Worm (Caenorhabditis elegans): ENCODE measurements around the gene F52E4.5.
A peak's percentile ranks its signal among the peaks of the same experiment; 100 is the strongest.

The F52E4.5 gene

DNA sequence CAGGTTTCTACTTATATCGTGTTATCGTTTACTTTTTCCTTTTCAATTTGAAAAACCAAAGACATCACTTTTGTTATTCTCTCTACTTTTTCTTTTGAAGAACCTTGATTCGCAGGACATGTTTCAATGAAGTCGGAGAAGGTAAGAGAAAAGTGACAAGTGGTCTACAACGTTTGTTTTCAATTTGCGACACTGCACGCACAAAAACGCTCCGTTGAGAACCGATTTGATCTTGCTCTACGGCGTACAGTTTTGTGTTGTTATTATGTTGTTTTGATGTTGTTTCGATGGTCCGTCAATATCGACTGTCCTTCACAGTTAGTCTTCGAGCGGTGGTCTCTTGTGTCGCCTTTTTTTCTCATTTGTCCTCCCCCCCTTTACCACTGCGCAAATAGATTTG, 2.3 kb upstream of the F52E4.5 start, which contains the start of gene pccb-1:
Gene pccb-1, plus strand, starts transcription at position 127 of the 400 bp plus-strand sequence.
- TF ChIP-seq dmd-4 (tag; optimal IDR thresholded peaks at IDR 0.05; ENCODE audit: borderline replicate concordance) = no peak

- no peak for TF ChIP-seq unc-55 (GFP tag; optimal IDR thresholded peaks at IDR 0.05)
- TF ChIP-seq K02D7.2 (tag; optimal IDR thresholded peaks at IDR 0.05) = no peak
- no peak for TF ChIP-seq hlh-30 (tag; optimal IDR thresholded peaks at IDR 0.05; ENCODE audit: insufficient read depth)
- no peak for TF ChIP-seq pax-1 (tag; optimal IDR thresholded peaks at IDR 0.05)
- no peak for TF ChIP-seq C38D4.7 (GFP tag; optimal IDR thresholded peaks at IDR 0.05)
- no peak for TF ChIP-seq dmd-4 (tag; optimal IDR thresholded peaks at IDR 0.05; ENCODE audit: borderline replicate concordance)
- TF ChIP-seq K09A11.1 (tag; optimal IDR thresholded peaks at IDR 0.05; ENCODE audit: insufficient read depth) = no peak
- no peak for TF ChIP-seq ama-1 (optimal IDR thresholded peaks at IDR 0.05)
- TF ChIP-seq elt-4 (tag; optimal IDR thresholded peaks at IDR 0.05) = no peak
These were observed 502 bp upstream of the F52E4.5 start for ce11 chrX:3087647-3088046.

- TF ChIP-seq eyg-1 (tag; optimal IDR thresholded peaks at IDR 0.05) (no peak), nfya-1 (tag; optimal IDR thresholded peaks at IDR 0.05) (no peak), pros-1 (tag; optimal IDR thresholded peaks at IDR 0.05) (no peak), C38D4.7 (GFP tag; optimal IDR thresholded peaks at IDR 0.05) (no peak), hlh-8 (tag; optimal IDR thresholded peaks at IDR 0.05) (no peak), che-1 (tag; optimal IDR thresholded peaks at IDR 0.05) (no peak), K09A11.1 (tag; optimal IDR thresholded peaks at IDR 0.05; ENCODE audit: insufficient read depth) (no peak), unc-86 (tag; optimal IDR thresholded peaks at IDR 0.05) (no peak), ahr-1 (tag; optimal IDR thresholded peaks at IDR 0.05) (no peak), T23F11.4 (GFP tag; optimal IDR thresholded peaks at IDR 0.05) (no peak), ceh-19 (GFP tag; optimal IDR thresholded peaks at IDR 0.05) (no peak), ceh-24 (tag; optimal IDR thresholded peaks at IDR 0.05) (no peak), unc-42 (tag; optimal IDR thresholded peaks at IDR 0.05) (no peak), dmd-4 (tag; optimal IDR thresholded peaks at IDR 0.05; ENCODE audit: borderline replicate concordance) (no peak), pqm-1 (tag; optimal IDR thresholded peaks at IDR 0.05) (no peak)
These were observed 6.3 kb downstream of the F52E4.5 start, which contains the start of gene twk-16 for ce11 chrX:3080825-3081224. twk-16 (plus strand) TSS chrX:3081125.

ce11 chrX:3070322-3070721, 16.8 kb downstream of the F52E4.5 start, which contains the start of gene ceh-31:
ceh-31 (minus strand) TSS chrX:3070422.
- TF ChIP-seq ceh-31 (tag; optimal IDR thresholded peaks at IDR 0.05) (no peak), ref-2 (tag; optimal IDR thresholded peaks at IDR 0.05) (peak; percentile 36)

- TF ChIP-seq elt-4 (tag; optimal IDR thresholded peaks at IDR 0.05) = no peak
- TF ChIP-seq ceh-48 (tag; optimal IDR thresholded peaks at IDR 0.05) = no peak
- no peak for TF ChIP-seq fkh-6 (tag; optimal IDR thresholded peaks at IDR 0.05)
- TF ChIP-seq rnt-1 (tag; optimal IDR thresholded peaks at IDR 0.05) = no peak
These were observed 20.1 kb downstream of the F52E4.5 start for ce11 chrX:3067052-3067451.

DNA sequence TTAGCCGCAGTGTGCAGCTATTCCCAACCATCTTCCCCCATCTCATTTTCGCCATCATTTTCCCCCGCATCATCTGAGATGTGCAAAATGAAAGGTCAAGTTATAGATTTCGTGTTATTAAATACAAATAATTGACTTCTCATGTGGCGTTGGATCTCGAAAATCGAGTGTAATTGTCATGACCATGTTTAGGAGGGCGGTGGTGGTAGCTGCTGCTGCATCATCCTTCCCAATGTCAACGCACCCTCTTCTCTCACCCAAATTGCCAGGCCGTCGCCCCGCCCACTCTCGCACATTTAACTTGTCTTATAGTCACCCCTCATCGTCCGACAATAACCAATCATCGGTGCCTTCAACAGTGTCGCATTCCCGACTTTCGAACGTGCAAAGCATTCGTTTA, 23.9 kb downstream of the F52E4.5 start, which contains the start of gene ceh-30:
Gene ceh-30, plus strand, starts transcription at position 301 of the 400 bp plus-strand sequence.
- TF ChIP-seq ceh-48 (tag; optimal IDR thresholded peaks at IDR 0.05) = no peak
- TF ChIP-seq lim-6 (tag; optimal IDR thresholded peaks at IDR 0.05) = no peak
- TF ChIP-seq ceh-19 (GFP tag; optimal IDR thresholded peaks at IDR 0.05) = no peak
- no peak for TF ChIP-seq syd-9 (tag; optimal IDR thresholded peaks at IDR 0.05)
- no peak for TF ChIP-seq ceh-24 (tag; optimal IDR thresholded peaks at IDR 0.05)
- no peak for TF ChIP-seq nhr-11 (tag; optimal IDR thresholded peaks at IDR 0.05)
- TF ChIP-seq lin-11 (tag; optimal IDR thresholded peaks at IDR 0.05) = no peak
- no peak for TF ChIP-seq pax-1 (tag; optimal IDR thresholded peaks at IDR 0.05)
- no peak for TF ChIP-seq unc-86 (tag; optimal IDR thresholded peaks at IDR 0.05)
- no peak for TF ChIP-seq C38D4.7 (GFP tag; optimal IDR thresholded peaks at IDR 0.05)
- TF ChIP-seq unc-55 (GFP tag; optimal IDR thresholded peaks at IDR 0.05) = no peak
- TF ChIP-seq F13H6.1 (tag; optimal IDR thresholded peaks at IDR 0.05) = no peak
- no peak for TF ChIP-seq T23F11.4 (GFP tag; optimal IDR thresholded peaks at IDR 0.05)
- TF ChIP-seq mec-3 (tag; optimal IDR thresholded peaks at IDR 0.05; ENCODE audit: borderline replicate concordance) = no peak
- no peak for TF ChIP-seq gmeb-2 (tag; optimal IDR thresholded peaks at IDR 0.05)
- TF ChIP-seq ceh-34 (tag; optimal IDR thresholded peaks at IDR 0.05) = no peak
- TF ChIP-seq hlh-6 (tag; optimal IDR thresholded peaks at IDR 0.05) = no peak
- no peak for TF ChIP-seq fkh-10 (GFP tag; optimal IDR thresholded peaks at IDR 0.05)
- TF ChIP-seq K09A11.1 (tag; optimal IDR thresholded peaks at IDR 0.05; ENCODE audit: insufficient read depth) = no peak
- no peak for TF ChIP-seq ceh-9 (tag; optimal IDR thresholded peaks at IDR 0.05)
